Fruit fly (Drosophila melanogaster): Measurements from ENCODE around the gene CG14834.

Gene CG14834

dm6 chr3L:7360324-7360852, 13.5 kb upstream of the CG14834 start, which contains the start of gene Sec63 (continued):
- TF ChIP-seq CG15514 (GFP tag; optimal IDR thresholded peaks at IDR 0.05) (peak; percentile 100), Xbp1 (GFP tag; optimal IDR thresholded peaks at IDR 0.05) (peak; percentile 67), CG9727 (GFP tag; optimal IDR thresholded peaks at IDR 0.05) (peak; percentile 20), CG9215 (GFP tag; IDR thresholded peaks at IDR 0.05) (peak; percentile 44), CG14860 (GFP tag; IDR thresholded peaks at IDR 0.05; ENCODE audit: partially characterized antibody) (peak; percentile 80), bbx (GFP tag; IDR thresholded peaks at IDR 0.05; ENCODE audit: partially characterized antibody) (peak; percentile 97), CG6791 (GFP tag; IDR thresholded peaks at IDR 0.05; ENCODE audit: partially characterized antibody) (peak; percentile 91), Sox100B (GFP tag; optimal IDR thresholded peaks at IDR 0.05) (peak; percentile 34), Hr3 (GFP tag; optimal IDR thresholded peaks at IDR 0.05) (peak; percentile 59), sqz (GFP tag; optimal IDR thresholded peaks at IDR 0.05) (no peak), CG1603 (tag; optimal IDR thresholded peaks at IDR 0.05) (peak; percentile 54), CG11504 (tag; optimal IDR thresholded peaks at IDR 0.05) (peak; percentile 60), sd (tag; optimal IDR thresholded peaks at IDR 0.05) (peak; percentile 19), CG2678 (tag; optimal IDR thresholded peaks at IDR 0.05) (peak; percentile 63), Hr51 (GFP tag; optimal IDR thresholded peaks at IDR 0.05) (peak; percentile 47 to 49), BEAF-32 (GFP tag; optimal IDR thresholded peaks at IDR 0.05) (peak; percentile 84), CG32772 (GFP tag; IDR thresholded peaks at IDR 0.05) (peak; percentile 4; the same call in 1 of the 2 replicates), scrt (GFP tag; optimal IDR thresholded peaks at IDR 0.05) (no peak), CG3281 (GFP tag; optimal IDR thresholded peaks at IDR 0.05) (peak; percentile 58), CG3847 (GFP tag; IDR thresholded peaks at IDR 0.05) (peak; percentile 74), bowl (GFP tag; IDR thresholded peaks at IDR 0.05) (no peak), Pdp1 (GFP tag; optimal IDR thresholded peaks at IDR 0.05) (peak; percentile 5 to 11), CG43689 (GFP tag; IDR thresholded peaks at IDR 0.05) (no peak), CG6254 (GFP tag; optimal IDR thresholded peaks at IDR 0.05) (peak; percentile 15), cg (GFP tag; optimal IDR thresholded peaks at IDR 0.05) (no peak), C15 (GFP tag; IDR thresholded peaks at IDR 0.05) (no peak), CG10366 (GFP tag; IDR thresholded peaks at IDR 0.05) (peak; percentile 35; the same call in 1 of the 2 replicates), Ptx1 (GFP tag; IDR thresholded peaks at IDR 0.05) (peak; percentile 59), CG2202 (tag; optimal IDR thresholded peaks at IDR 0.05) (no peak), CG4360 (GFP tag; IDR thresholded peaks at IDR 0.05) (no peak), Deaf1 (tag; optimal IDR thresholded peaks at IDR 0.05) (no peak), CG4328 (GFP tag; optimal IDR thresholded peaks at IDR 0.05) (no peak), Bdp1 (GFP tag; optimal IDR thresholded peaks at IDR 0.05) (peak; percentile 24), B-H2 (GFP tag; optimal IDR thresholded peaks at IDR 0.05) (peak; percentile 43), CG8290 (GFP tag; optimal IDR thresholded peaks at IDR 0.05) (peak; percentile 35), CG8290 (tag; optimal IDR thresholded peaks at IDR 0.05) (peak in 1 of 2 experiments; percentile 81), lab (GFP tag; optimal IDR thresholded peaks at IDR 0.05) (peak; percentile 50), HLH54F (GFP tag; optimal IDR thresholded peaks at IDR 0.05) (peak; percentile 6), salm (tag; optimal IDR thresholded peaks at IDR 0.05) (no peak), stc (GFP tag; IDR thresholded peaks at IDR 0.05) (0 out of 2 replicates have a peak, but pooled peaks have one; percentile 18), CG1233 (GFP tag; optimal IDR thresholded peaks at IDR 0.05) (no peak), ase (GFP tag; IDR thresholded peaks at IDR 0.05) (peak; percentile 42; the same call in 1 of the 3 replicates), pfk (GFP tag; optimal IDR thresholded peaks at IDR 0.05) (peak; percentile 93), sisA (GFP tag; IDR thresholded peaks at IDR 0.05) (0 out of 2 replicates have a peak, but pooled peaks have one; percentile 27), Dip2 (GFP tag; IDR thresholded peaks at IDR 0.05) (no peak), CG4854 (GFP tag; optimal IDR thresholded peaks at IDR 0.05) (no peak), her (GFP tag; optimal IDR thresholded peaks at IDR 0.05) (no peak), twi (tag; optimal IDR thresholded peaks at IDR 0.05) (no peak), Dfd (GFP tag; optimal IDR thresholded peaks at IDR 0.05) (no peak), Fer1 (GFP tag; optimal IDR thresholded peaks at IDR 0.05) (peak; percentile 4)
